Fruit fly (Drosophila melanogaster): ENCODE data around the gene capt.
A peak's percentile ranks its signal among the peaks of the same experiment; 100 is the strongest.

capt gene

DNA sequence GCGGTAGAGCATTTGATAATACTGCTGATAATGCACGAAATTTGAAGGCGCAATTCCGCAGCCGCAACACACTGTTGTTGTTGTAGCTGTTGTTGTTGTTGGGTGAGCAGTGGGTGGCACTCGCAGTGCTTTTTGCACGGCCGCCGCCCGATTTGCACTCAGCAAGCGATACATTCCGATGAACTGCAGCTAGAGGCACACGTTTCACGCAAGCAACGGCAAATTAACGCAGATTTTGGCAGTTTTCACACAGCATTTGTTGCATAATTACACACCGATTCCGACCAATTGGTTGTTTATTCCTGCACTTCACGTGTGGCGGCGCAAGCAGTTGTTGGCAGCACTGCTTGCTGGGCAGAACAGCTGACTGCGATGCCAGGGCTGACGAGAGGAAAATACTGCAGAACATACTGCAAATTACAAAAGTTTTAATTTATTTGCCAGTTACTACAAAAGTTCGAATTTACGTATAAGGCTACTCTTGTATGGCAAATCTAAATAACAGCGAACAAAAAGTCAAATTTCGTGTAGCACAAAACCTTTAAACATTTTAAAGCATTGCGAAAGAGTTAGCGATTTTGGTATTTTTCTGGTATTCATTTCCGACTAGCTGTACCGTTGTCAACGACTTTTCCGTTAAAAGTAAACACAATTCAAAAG, 49.9 kb downstream of the capt start, which contains the start of the genes PolrMT and CG14339 (continued):
- TF ChIP-seq trem (tag; optimal IDR thresholded peaks at IDR 0.05), result peak; percentile 41
- TF ChIP-seq CG14860 (GFP tag; IDR thresholded peaks at IDR 0.05; ENCODE audit: partially characterized antibody), result no peak
- TF ChIP-seq GATAe (GFP tag; conservative IDR thresholded peaks at IDR 0.05), result no peak
- TF ChIP-seq gsb-n (tag; optimal IDR thresholded peaks at IDR 0.05), result no peak
- no peak for TF ChIP-seq ab (GFP tag; optimal IDR thresholded peaks at IDR 0.05)
- TF ChIP-seq B-H2 (GFP tag; optimal IDR thresholded peaks at IDR 0.05), result no peak
- peak; percentile 95 for TF ChIP-seq YL-1 (GFP tag; optimal IDR thresholded peaks at IDR 0.05)
- no peak for TF ChIP-seq D19A (tag; optimal IDR thresholded peaks at IDR 0.05)
- no peak for TF ChIP-seq lab (GFP tag; optimal IDR thresholded peaks at IDR 0.05)
- no peak for TF ChIP-seq CG7357 (GFP tag; IDR thresholded peaks at IDR 0.05)
- TF ChIP-seq Elba2 (GFP tag; optimal IDR thresholded peaks at IDR 0.05), result peak; percentile 95
- TF ChIP-seq nau (GFP tag; optimal IDR thresholded peaks at IDR 0.05), result no peak
- TF ChIP-seq nerfin-2 (GFP tag; IDR thresholded peaks at IDR 0.05; ENCODE audit: partially characterized antibody), result no peak
- TF ChIP-seq HLH4C (GFP tag; IDR thresholded peaks at IDR 0.05; ENCODE audit: partially characterized antibody), result no peak
- TF ChIP-seq CG6689 (GFP tag; IDR thresholded peaks at IDR 0.05), result no peak
- no peak for TF ChIP-seq cato (GFP tag; optimal IDR thresholded peaks at IDR 0.05; ENCODE audit: borderline replicate concordance)
- no peak for TF ChIP-seq CG33213 (GFP tag; optimal IDR thresholded peaks at IDR 0.05)
- TF ChIP-seq gt (GFP tag; IDR thresholded peaks at IDR 0.05), result no peak
- TF ChIP-seq NK7.1 (GFP tag; optimal IDR thresholded peaks at IDR 0.05), result peak; percentile 16
- peak; percentile 30 for TF ChIP-seq CG12236 (GFP tag; optimal IDR thresholded peaks at IDR 0.05)
- TF ChIP-seq esg (GFP tag; conservative IDR thresholded peaks at IDR 0.05), result no peak
- 0 out of 2 replicates have a peak, but pooled peaks have one; percentile 23 for TF ChIP-seq Drgx (GFP tag; IDR thresholded peaks at IDR 0.05)
- TF ChIP-seq nom (GFP tag; optimal IDR thresholded peaks at IDR 0.05), result no peak
- TF ChIP-seq D (optimal IDR thresholded peaks at IDR 0.05), result no peak
- no peak for TF ChIP-seq D (GFP tag; optimal IDR thresholded peaks at IDR 0.05)
- TF ChIP-seq Xrp1 (GFP tag; IDR thresholded peaks at IDR 0.05), result 0 out of 2 replicates have a peak, but pooled peaks have one; percentile 15
- TF ChIP-seq yki (optimal IDR thresholded peaks at IDR 0.05), result no peak
- TF ChIP-seq Kr (GFP tag; optimal IDR thresholded peaks at IDR 0.05), result no peak
- TF ChIP-seq CG14710 (tag; optimal IDR thresholded peaks at IDR 0.05), result peak; percentile 51
- peak; percentile 5 for TF ChIP-seq CG9876 (GFP tag; optimal IDR thresholded peaks at IDR 0.05)
- TF ChIP-seq CG32767 (GFP tag; IDR thresholded peaks at IDR 0.05), result no peak
- no peak for TF ChIP-seq Vsx1 (GFP tag; optimal IDR thresholded peaks at IDR 0.05)
- no peak for TF ChIP-seq ATbp (GFP tag; optimal IDR thresholded peaks at IDR 0.05)
- TF ChIP-seq Hsf (GFP tag; optimal IDR thresholded peaks at IDR 0.05), result peak; percentile 56
- no peak for TF ChIP-seq CG10147 (GFP tag; optimal IDR thresholded peaks at IDR 0.05)
- no peak for TF ChIP-seq bowl (GFP tag; IDR thresholded peaks at IDR 0.05)
- TF ChIP-seq fd3F (GFP tag; optimal IDR thresholded peaks at IDR 0.05), result no peak
- no peak for TF ChIP-seq CG32772 (GFP tag; IDR thresholded peaks at IDR 0.05)
- peak; percentile 17 for TF ChIP-seq tx (GFP tag; optimal IDR thresholded peaks at IDR 0.05)
- TF ChIP-seq CG17359 (tag; optimal IDR thresholded peaks at IDR 0.05), result no peak
- TF ChIP-seq lilli (GFP tag; optimal IDR thresholded peaks at IDR 0.05), result peak; percentile 40
- no peak for TF ChIP-seq en (GFP tag; optimal IDR thresholded peaks at IDR 0.05)
- no peak for TF ChIP-seq Ravus (GFP tag; IDR thresholded peaks at IDR 0.05)
- peak; percentile 1 for TF ChIP-seq zfh2 (GFP tag; optimal IDR thresholded peaks at IDR 0.05)
- TF ChIP-seq zen (tag; optimal IDR thresholded peaks at IDR 0.05), result peak; percentile 26
- no peak for TF ChIP-seq Tbp (GFP tag; optimal IDR thresholded peaks at IDR 0.05)
- TF ChIP-seq CG17361 (GFP tag; IDR thresholded peaks at IDR 0.05), result no peak
- peak; percentile 46 for TF ChIP-seq CG12391 (tag; optimal IDR thresholded peaks at IDR 0.05)
- TF ChIP-seq da (GFP tag; optimal IDR thresholded peaks at IDR 0.05), result no peak
- TF ChIP-seq CG5180 (GFP tag; optimal IDR thresholded peaks at IDR 0.05), result no peak
- no peak for TF ChIP-seq gce (GFP tag; IDR thresholded peaks at IDR 0.05)
